Worm (Caenorhabditis elegans) whole organism, L1 larva: ENCODE results near the gene K02E7.11.

ENCODE experiments used
- pag-3 ChIP-seq: sonication (generic microtip); optimal IDR thresholded peaks from 2 replicates; lab custom pipeline; 2017; ENCODE audit warnings: missing genetic modification characterization, mild to moderate bottlenecking, missing compliant biosample characterization, antibody characterized with exemption, borderline replicate concordance; ENCODE audit not compliant: insufficient read depth
- vab-15 ChIP-seq: sonication (generic microtip); optimal IDR thresholded peaks from 2 replicates; lab custom pipeline; 2017; ENCODE audit warnings: missing genotype, mild to moderate bottlenecking, missing genetic modification characterization, missing compliant biosample characterization

DNA sequence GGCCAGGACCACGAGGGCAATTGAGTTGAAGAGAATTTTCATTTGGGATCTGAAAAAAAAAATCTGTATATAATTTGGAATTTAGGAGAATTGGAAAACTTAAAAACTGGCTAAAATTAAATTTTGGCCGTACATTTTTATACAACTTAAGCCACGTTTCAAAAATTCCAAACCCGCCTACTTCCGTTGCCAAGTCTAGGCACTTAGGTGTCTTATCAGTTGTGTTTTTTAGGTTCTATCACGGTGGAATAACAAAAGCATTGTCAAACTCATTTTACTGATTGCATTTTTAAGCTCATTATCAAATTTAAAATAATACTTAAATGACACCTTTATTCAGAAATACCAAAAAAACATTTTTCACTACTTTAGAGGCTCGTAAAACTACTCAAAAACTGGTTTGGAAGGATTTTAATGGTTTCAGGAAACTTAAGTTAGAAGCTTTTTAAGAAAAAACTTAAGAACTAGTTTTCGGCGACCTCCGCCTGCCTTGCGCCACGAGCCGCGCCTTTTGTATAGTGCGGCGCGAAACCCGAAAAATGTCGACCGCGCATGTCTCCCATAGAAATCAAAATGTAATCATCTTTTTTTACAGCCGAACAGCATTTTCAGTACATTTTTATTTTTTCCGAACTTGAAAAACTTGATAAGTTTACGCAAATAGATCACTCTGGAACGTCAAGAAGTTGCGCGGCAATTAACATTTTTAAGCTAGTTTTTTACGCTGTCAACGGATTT is 42.8 kb upstream of the K02E7.11 start, which contains the start of gene lips-13:
- TF ChIP-seq pag-3: no peak
- no peak for TF ChIP-seq vab-15 (tag; lab: Kevin White, UChicago)
